Fruit fly (Drosophila melanogaster) whole organism, embryonic: ENCODE results near the gene Hexo2.

Experiments
- Asciz ChIP-seq: fragments of 200-800 bp; sonication (Bioruptor generic); optimal IDR thresholded peaks from 2 replicates; lab custom pipeline; 2017; ENCODE audit warnings: missing biosample characterization, mild to moderate bottlenecking, missing genetic modification characterization, missing genetic modification reagents
- B-H1 ChIP-seq: fragments of 200-800 bp; sonication (Bioruptor generic); IDR thresholded peaks from 3 replicates; pipeline ENCODE4 v1.3.6; 2022; ENCODE audit warnings: missing biosample characterization, missing genetic modification characterization
- Blimp-1 ChIP-seq: fragments of 200-800 bp; sonication (Bioruptor generic); optimal IDR thresholded peaks from 3 replicates; lab custom pipeline; 2018; ENCODE audit warnings: missing biosample characterization, missing genetic modification characterization, mild to moderate bottlenecking, moderate library complexity, missing genetic modification reagents
- CG10979 ChIP-seq: fragments of 200-800 bp; sonication (Bioruptor generic); optimal IDR thresholded peaks from 2 replicates; lab custom pipeline; 2018; ENCODE audit warnings: missing biosample characterization, mild to moderate bottlenecking, missing genetic modification characterization, moderate library complexity
- CG11504 ChIP-seq: fragments of 200-800 bp; sonication (Bioruptor generic); optimal IDR thresholded peaks from 3 replicates; lab custom pipeline; 2019; ENCODE audit warnings: missing biosample characterization, mild to moderate bottlenecking, missing genetic modification characterization, moderate library complexity
- CG12299 ChIP-seq: fragments of 200-800 bp; sonication (Bioruptor generic); optimal IDR thresholded peaks from 2 replicates; lab custom pipeline; 2018; ENCODE audit warnings: missing biosample characterization, mild to moderate bottlenecking, missing genetic modification characterization
- CG12769 ChIP-seq: fragments of 200-800 bp; sonication (Bioruptor generic); optimal IDR thresholded peaks from 2 replicates; lab custom pipeline; 2019; ENCODE audit warnings: missing biosample characterization, mild to moderate bottlenecking, missing genetic modification characterization, moderate library complexity
- CG14667 ChIP-seq: fragments of 200-800 bp; sonication (Bioruptor generic); IDR thresholded peaks from 2 replicates; pipeline ENCODE4 v1.3.6; 2022; ENCODE audit warnings: missing biosample characterization, missing genetic modification characterization
- CG15514 ChIP-seq: fragments of 200-800 bp; sonication (Bioruptor generic); optimal IDR thresholded peaks from 3 replicates; lab custom pipeline; 2017; ENCODE audit warnings: missing biosample characterization, missing genetic modification characterization, mild to moderate bottlenecking, moderate library complexity, missing genetic modification reagents
- CG17385 ChIP-seq: fragments of 200-800 bp; sonication (Bioruptor generic); optimal IDR thresholded peaks from 3 replicates; lab custom pipeline; 2018; ENCODE audit warnings: missing biosample characterization, mild to moderate bottlenecking, missing genetic modification characterization
- CG18764 ChIP-seq: fragments of 200-800 bp; sonication (Bioruptor generic); optimal IDR thresholded peaks from 3 replicates; lab custom pipeline; 2016; ENCODE audit warnings: missing biosample characterization, missing genetic modification characterization
- CG2678 ChIP-seq: fragments of 200-800 bp; sonication (Bioruptor generic); optimal IDR thresholded peaks from 3 replicates; lab custom pipeline; 2019; ENCODE audit warnings: missing biosample characterization, mild to moderate bottlenecking, missing genetic modification characterization, moderate library complexity
- CG31441 ChIP-seq: fragments of 200-800 bp; sonication (Bioruptor generic); IDR thresholded peaks from 2 replicates; pipeline ENCODE4 v1.3.6; 2022; ENCODE audit warnings: missing biosample characterization, missing genetic modification characterization
- CG3407 ChIP-seq: fragments of 200-800 bp; sonication (Bioruptor generic); optimal IDR thresholded peaks from 2 replicates; lab custom pipeline; 2018; ENCODE audit warnings: missing biosample characterization, mild to moderate bottlenecking, missing genetic modification characterization
- CG3726 ChIP-seq: fragments of 200-800 bp; sonication (Bioruptor generic); IDR thresholded peaks from 3 replicates; pipeline ENCODE4, ENCODE4 v1.3.6; 2022; ENCODE audit warnings: missing biosample characterization, missing genetic modification characterization
- CG3838 ChIP-seq: fragments of 200-800 bp; sonication (Bioruptor generic); optimal IDR thresholded peaks from 3 replicates; lab custom pipeline; 2016; ENCODE audit warnings: missing biosample characterization, missing genetic modification characterization
- CG7928 ChIP-seq: fragments of 200-800 bp; sonication (Bioruptor generic); optimal IDR thresholded peaks from 2 replicates; lab custom pipeline; 2017; ENCODE audit warnings: missing biosample characterization, mild to moderate bottlenecking, missing genetic modification characterization
- CoRest ChIP-seq: fragments of 200-800 bp; sonication (Bioruptor generic); optimal IDR thresholded peaks from 3 replicates; lab custom pipeline; 2018; ENCODE audit warnings: missing biosample characterization, mild to moderate bottlenecking, missing genetic modification characterization, moderate library complexity
- D19A ChIP-seq: fragments of 200-800 bp; optimal IDR thresholded peaks from 3 replicates; lab custom pipeline; 2019; ENCODE audit warnings: missing biosample characterization, mild to moderate bottlenecking, missing genetic modification characterization, moderate library complexity
- Drgx ChIP-seq: fragments of 200-800 bp; sonication (Bioruptor generic); IDR thresholded peaks from 2 replicates; pipeline ENCODE4 v1.3.6; 2022; ENCODE audit warnings: missing biosample characterization, missing genetic modification characterization
- Ets65A ChIP-seq: fragments of 200-800 bp; sonication (Bioruptor generic); peaks from one replicate; lab custom pipeline; 2016; ENCODE audit warnings: missing biosample characterization, missing genetic modification characterization
- Hand ChIP-seq: fragments of 200-800 bp; sonication (Bioruptor generic); optimal IDR thresholded peaks from 2 replicates; lab custom pipeline; 2017; ENCODE audit warnings: mild to moderate bottlenecking, missing biosample characterization, missing genetic modification reagents, missing genetic modification characterization
- HmgZ ChIP-seq: fragments of 200-800 bp; sonication (Bioruptor generic); optimal IDR thresholded peaks from 2 replicates; lab custom pipeline; 2018; ENCODE audit warnings: missing biosample characterization, mild to moderate bottlenecking, missing genetic modification characterization
- NFAT ChIP-seq: fragments of 200-800 bp; sonication (Bioruptor generic); IDR thresholded peaks from 2 replicates; pipeline ENCODE4 v1.3.6; 2022; ENCODE audit warnings: missing biosample characterization, missing genetic modification characterization
- Ptx1 ChIP-seq: fragments of 200-800 bp; sonication (Bioruptor generic); IDR thresholded peaks from 2 replicates; pipeline ENCODE4 v1.3.6; 2022; ENCODE audit warnings: missing biosample characterization, missing genetic modification characterization
- Six4 ChIP-seq: fragments of 200-800 bp; sonication (Bioruptor generic); optimal IDR thresholded peaks from 2 replicates; lab custom pipeline; 2016; ENCODE audit warnings: missing biosample characterization, missing genetic modification characterization
- Stat92E ChIP-seq, 3 experiments: fragments of >200 bp in 2 of 3; fragments of 200-800 bp in 1 of 3; sonication (Bioruptor generic) in 1 of 3; optimal IDR thresholded peaks; 2 replicates each; lab custom pipeline; 2017 to 2019; ENCODE audit warnings: missing biosample characterization in 3 of 3, missing genetic modification characterization in 3 of 3, mild to moderate bottlenecking in 1 of 3, moderate library complexity in 1 of 3
- al ChIP-seq: fragments of 200-800 bp; sonication (Bioruptor generic); IDR thresholded peaks from 2 replicates; pipeline ENCODE4 v1.3.6; 2022; ENCODE audit warnings: missing biosample characterization, missing genetic modification characterization
- bbx ChIP-seq: fragments of 200-800 bp; sonication (Bioruptor generic); IDR thresholded peaks from 2 replicates; pipeline ENCODE4 v1.3.6; 2022; ENCODE audit warnings: missing biosample characterization, missing genetic modification characterization; ENCODE audit not compliant: partially characterized antibody
- bsh ChIP-seq, 2 experiments: fragments of 200-800 bp; sonication (Bioruptor generic); optimal IDR thresholded peaks; 2 replicates each; lab custom pipeline; 2017 to 2018; ENCODE audit warnings: mild to moderate bottlenecking in 2 of 2, missing biosample characterization in 2 of 2, missing genetic modification characterization in 2 of 2, moderate library complexity in 1 of 2
- chinmo ChIP-seq: fragments of 200-800 bp; sonication (Bioruptor generic); IDR thresholded peaks from 4 replicates; pipeline ENCODE4 v1.3.6; 2022; ENCODE audit warnings: missing biosample characterization, missing genetic modification characterization; ENCODE audit not compliant: partially characterized antibody
- crol ChIP-seq: fragments of 200-800 bp; sonication (Bioruptor generic); IDR thresholded peaks from 2 replicates; pipeline ENCODE4 v1.3.6; 2022; ENCODE audit warnings: missing biosample characterization, missing genetic modification characterization
- cwo ChIP-seq: fragments of 200-800 bp; sonication (Bioruptor generic); optimal IDR thresholded peaks from 3 replicates; lab custom pipeline; 2017; ENCODE audit warnings: missing biosample characterization, missing genetic modification characterization, mild to moderate bottlenecking, moderate library complexity, missing genetic modification reagents
- esg ChIP-seq: fragments of 200-800 bp; sonication (Bioruptor generic); conservative IDR thresholded peaks from 2 replicates; pipeline ENCODE4 v1.3.6; 2022; ENCODE audit warnings: missing biosample characterization, missing genetic modification characterization
- eyg ChIP-seq: fragments of 200-800 bp; sonication (Bioruptor generic); optimal IDR thresholded peaks from 3 replicates; lab custom pipeline; 2016; ENCODE audit warnings: missing biosample characterization, missing genetic modification characterization
- gem ChIP-seq: fragments of 200-800 bp; sonication (Bioruptor generic); optimal IDR thresholded peaks from 2 replicates; lab custom pipeline; 2019; ENCODE audit warnings: missing biosample characterization, mild to moderate bottlenecking, missing genetic modification characterization, moderate library complexity
- jumu ChIP-seq: fragments of 200-800 bp; sonication (Bioruptor generic); optimal IDR thresholded peaks from 3 replicates; lab custom pipeline; 2016; ENCODE audit warnings: missing biosample characterization, missing genetic modification characterization
- lmd ChIP-seq: fragments of 200-800 bp; sonication (Bioruptor generic); IDR thresholded peaks from 2 replicates; pipeline ENCODE4 v1.3.6; 2022; ENCODE audit warnings: missing biosample characterization, missing genetic modification characterization
- nerfin-2 ChIP-seq: fragments of 200-800 bp; sonication (Bioruptor generic); IDR thresholded peaks from 2 replicates; pipeline ENCODE4 v1.3.6; 2022; ENCODE audit warnings: missing biosample characterization, missing genetic modification characterization; ENCODE audit not compliant: partially characterized antibody
- nmo ChIP-seq: fragments of 200-800 bp; sonication (Bioruptor generic); optimal IDR thresholded peaks from 2 replicates; lab custom pipeline; 2018; ENCODE audit warnings: missing biosample characterization, mild to moderate bottlenecking, missing genetic modification characterization, moderate library complexity
- phol ChIP-seq: fragments of 200-800 bp; sonication (Bioruptor generic); optimal IDR thresholded peaks from 3 replicates; lab custom pipeline; 2018; ENCODE audit warnings: missing biosample characterization, mild to moderate bottlenecking, missing genetic modification characterization, moderate library complexity
- prd ChIP-seq, 3 experiments: fragments of >200 bp in 2 of 3; fragments of 200-800 bp in 1 of 3; sonication (Bioruptor generic) in 1 of 3; optimal IDR thresholded peaks in 2 of 3; IDR thresholded peaks in 1 of 3; 2 replicates in 2 of 3; 3 replicates in 1 of 3; pipeline versions ENCODE4 v1.3.6 to Lab custom; 2017 to 2022; ENCODE audit warnings: missing biosample characterization in 1 of 3, missing genetic modification characterization in 1 of 3
- row ChIP-seq: fragments of 200-800 bp; sonication (Bioruptor generic); IDR thresholded peaks from 3 replicates; pipeline ENCODE4 v1.3.6; 2022; ENCODE audit warnings: missing biosample characterization, missing genetic modification characterization
- stc ChIP-seq: fragments of 200-800 bp; sonication (Bioruptor generic); IDR thresholded peaks from 2 replicates; pipeline ENCODE4 v1.3.6; 2022; ENCODE audit warnings: missing biosample characterization, missing genetic modification characterization

Hexo2 gene

dm6 chrX:8747627-8748026 lies 38.2 kb downstream of the Hexo2 start (continued):
- TF ChIP-seq CG11504 (tag; lab: Kevin White, UChicago) (peak; percentile 21), CG10979 (peak; percentile 32), Six4 (no peak), cwo (GFP tag; lab: Kevin White, UChicago) (no peak), CG17385 (GFP tag; lab: Kevin White, UChicago) (no peak), eyg (GFP tag; lab: Kevin White, UChicago) (no peak), phol (tag; lab: Kevin White, UChicago) (peak; percentile 15), HmgZ (tag; lab: Kevin White, UChicago) (no peak), NFAT (no peak), CG15514 (no peak), D19A (tag; lab: Kevin White, UChicago) (peak; percentile 2), lmd (no peak), Blimp-1 (peak; percentile 15), stc (GFP tag; lab: Robert Waterston, UW) (no peak), CG31441 (0 out of 2 replicates have a peak, but pooled peaks have one; percentile 20), bsh (GFP tag; optimal IDR thresholded peaks at IDR 0.05; lab: Kevin White, UChicago) (peak in 1 of 2 experiments; percentile 38), CG3407 (GFP tag; lab: Kevin White, UChicago) (no peak), chinmo (no peak), CG18764 (no peak), Drgx (GFP tag; lab: Robert Waterston, UW) (0 out of 2 replicates have a peak, but pooled peaks have one; percentile 17), row (GFP tag; lab: Robert Waterston, UW) (0 out of 3 replicates have a peak, but pooled peaks have one; percentile 16), CoRest (peak; percentile 20), gem (peak; percentile 47), prd (optimal IDR thresholded peaks at IDR 0.05; lab: Kevin White, UChicago) (no peak), prd (GFP tag; IDR thresholded peaks at IDR 0.05; lab: Robert Waterston, UW) (no peak), CG14667 (GFP tag; lab: Robert Waterston, UW) (no peak), al (no peak), CG2678 (tag; lab: Kevin White, UChicago) (peak; percentile 20), bbx (GFP tag; lab: Robert Waterston, UW) (no peak), nmo (peak; percentile 42), Asciz (GFP tag; lab: Kevin White, UChicago) (no peak), jumu (no peak)

dm6 chrX:8753703-8754102 lies 44.3 kb downstream of the Hexo2 start:
- TF ChIP-seq NFAT (no peak), CG12299 (no peak), nerfin-2 (no peak), CG3726 (no peak), prd (optimal IDR thresholded peaks at IDR 0.05; lab: Kevin White, UChicago) (no peak), prd (GFP tag; IDR thresholded peaks at IDR 0.05; lab: Robert Waterston, UW) (no peak), Ets65A (GFP tag; lab: Kevin White, UChicago) (peak; percentile 87), CG7928 (GFP tag; lab: Kevin White, UChicago) (no peak), CG3838 (no peak), crol (GFP tag; lab: Robert Waterston, UW) (peak; percentile 82), Stat92E (GFP tag; optimal IDR thresholded peaks at IDR 0.05; lab: Kevin White, UChicago) (no peak), Hand (GFP tag; lab: Kevin White, UChicago) (no peak), B-H1 (GFP tag; lab: Robert Waterston, UW) (no peak), CG12769 (tag; lab: Kevin White, UChicago) (no peak), Ptx1 (GFP tag; lab: Robert Waterston, UW) (no peak), esg (no peak)
